Worm (Caenorhabditis elegans): Measurements from ENCODE around the gene F35H8.4.

Gene F35H8.4

DNA sequence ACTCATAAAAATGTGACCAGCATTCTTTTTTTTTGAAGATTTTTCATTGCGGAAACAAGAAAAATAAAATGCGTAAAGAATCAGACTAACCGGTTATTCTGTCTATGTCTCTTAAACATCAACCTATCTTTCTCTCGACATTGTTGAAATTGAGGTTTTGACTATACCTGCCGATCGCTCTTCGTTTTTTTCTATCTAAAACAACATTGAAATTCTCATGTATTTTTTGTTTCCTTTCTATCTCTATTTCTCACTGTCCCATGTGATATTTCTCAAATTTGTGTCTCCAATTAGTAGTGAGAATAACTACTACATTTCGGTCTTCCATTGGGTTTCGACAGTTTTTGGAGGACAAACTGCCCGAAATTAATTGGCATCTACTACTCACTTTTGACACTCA is 1.1 kb upstream of the F35H8.4 start:
- no peak for TF ChIP-seq hlh-15 (tag; optimal IDR thresholded peaks at IDR 0.05)
- TF ChIP-seq ceh-9 (tag; optimal IDR thresholded peaks at IDR 0.05), result no peak
- no peak for TF ChIP-seq sdc-2 (tag; optimal IDR thresholded peaks at IDR 0.05)
- TF ChIP-seq C08G9.2 (tag; optimal IDR thresholded peaks at IDR 0.05), result no peak
- no peak for TF ChIP-seq K09A11.1 (tag; optimal IDR thresholded peaks at IDR 0.05; ENCODE audit: insufficient read depth)
- TF ChIP-seq mec-3 (tag; optimal IDR thresholded peaks at IDR 0.05; ENCODE audit: borderline replicate concordance), result no peak
- no peak for TF ChIP-seq ceh-24 (tag; optimal IDR thresholded peaks at IDR 0.05)
- TF ChIP-seq syd-9 (tag; optimal IDR thresholded peaks at IDR 0.05), result no peak
- no peak for TF ChIP-seq unc-42 (tag; optimal IDR thresholded peaks at IDR 0.05)
- no peak for TF ChIP-seq ama-1 (optimal IDR thresholded peaks at IDR 0.05)

ce11 chrII:9558906-9559305 is 923 bp downstream of the F35H8.4 start:
- TF ChIP-seq Y22D7AL.16 (tag; optimal IDR thresholded peaks at IDR 0.05) (no peak), pat-9 (tag; optimal IDR thresholded peaks at IDR 0.05) (no peak), ref-2 (tag; optimal IDR thresholded peaks at IDR 0.05) (no peak), ceh-30 (tag; optimal IDR thresholded peaks at IDR 0.05) (no peak), mec-3 (tag; optimal IDR thresholded peaks at IDR 0.05; ENCODE audit: borderline replicate concordance) (no peak), pqm-1 (tag; optimal IDR thresholded peaks at IDR 0.05) (no peak), tbx-2 (tag; optimal IDR thresholded peaks at IDR 0.05) (no peak), hlh-15 (tag; optimal IDR thresholded peaks at IDR 0.05) (no peak), fkh-6 (tag; optimal IDR thresholded peaks at IDR 0.05) (no peak), ceh-24 (tag; optimal IDR thresholded peaks at IDR 0.05) (no peak), ets-4 (tag; optimal IDR thresholded peaks at IDR 0.05) (no peak)

DNA sequence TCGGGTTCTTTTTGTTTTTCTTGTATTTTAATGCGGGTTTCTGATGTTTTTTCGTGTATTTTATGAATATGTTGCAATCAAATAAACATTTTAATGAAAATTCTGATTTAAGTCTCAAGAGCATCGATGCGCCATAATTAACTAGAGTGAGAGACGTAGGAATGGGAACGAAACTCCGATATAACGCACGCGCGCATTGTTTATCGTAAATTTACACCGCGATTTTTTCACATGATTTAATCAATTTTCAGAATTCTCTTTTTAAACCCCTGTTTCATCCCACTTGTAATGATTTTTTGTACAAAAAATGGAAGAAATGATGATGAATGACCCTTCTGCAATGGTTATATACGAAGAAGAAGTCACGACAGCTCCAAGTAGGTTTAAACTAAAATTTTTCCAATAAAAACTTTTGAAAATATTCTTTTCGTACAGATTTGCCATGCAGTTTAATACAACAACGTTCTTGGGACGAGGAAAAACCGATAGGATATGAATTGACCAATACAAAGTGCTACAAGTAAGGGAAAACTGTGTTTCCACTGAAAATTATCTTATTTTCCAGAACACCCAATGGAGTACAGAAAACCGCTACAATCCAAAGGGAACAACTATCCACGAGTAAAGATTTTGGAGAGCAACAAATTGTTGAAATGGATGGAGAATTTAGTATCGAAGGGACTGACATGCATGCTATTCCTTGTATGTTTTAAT is 2.2 kb downstream of the F35H8.4 start, which contains the start of gene zfp-2:
Gene zfp-2, plus strand, starts transcription at position 214 of the 714 bp plus-strand sequence.
- no peak for TF ChIP-seq ama-1 (optimal IDR thresholded peaks at IDR 0.05)
- peak; percentile 47 for TF ChIP-seq unc-42 (tag; optimal IDR thresholded peaks at IDR 0.05)
- TF ChIP-seq ceh-24 (tag; optimal IDR thresholded peaks at IDR 0.05), result no peak

- TF ChIP-seq nhr-232 (tag; optimal IDR thresholded peaks at IDR 0.05) (no peak), sox-4 (tag; optimal IDR thresholded peaks at IDR 0.05) (no peak), ceh-48 (tag; optimal IDR thresholded peaks at IDR 0.05) (no peak), pag-3 (tag; optimal IDR thresholded peaks at IDR 0.05; ENCODE audit: borderline replicate concordance) (no peak), nhr-11 (tag; optimal IDR thresholded peaks at IDR 0.05) (no peak), F13H6.1 (tag; optimal IDR thresholded peaks at IDR 0.05) (no peak), pax-1 (tag; optimal IDR thresholded peaks at IDR 0.05) (no peak), madf-2 (tag; optimal IDR thresholded peaks at IDR 0.05) (no peak), ahr-1 (tag; optimal IDR thresholded peaks at IDR 0.05) (no peak), syd-9 (tag; optimal IDR thresholded peaks at IDR 0.05) (no peak), elt-2 (tag; optimal IDR thresholded peaks at IDR 0.05) (no peak), pha-4 (tag; optimal IDR thresholded peaks at IDR 0.05) (no peak), ceh-24 (tag; optimal IDR thresholded peaks at IDR 0.05) (no peak), ceh-14 (tag; optimal IDR thresholded peaks at IDR 0.05) (no peak), pat-9 (tag; optimal IDR thresholded peaks at IDR 0.05) (no peak), pqm-1 (tag; optimal IDR thresholded peaks at IDR 0.05) (no peak)
Observed at ce11 chrII:9556582-9556981, 3.2 kb downstream of the F35H8.4 start.

ce11 chrII:9554925-9555553 is 4.8 kb downstream of the F35H8.4 start, which contains the start of gene F35H8.2:
F35H8.2 (plus strand) TSS chrII:9555503.
- no peak for TF ChIP-seq fax-1 (tag; optimal IDR thresholded peaks at IDR 0.05)
- no peak for TF ChIP-seq ceh-30 (tag; optimal IDR thresholded peaks at IDR 0.05)
- TF ChIP-seq elt-2 (tag; optimal IDR thresholded peaks at IDR 0.05), result no peak
- TF ChIP-seq syd-9 (tag; optimal IDR thresholded peaks at IDR 0.05), result no peak
- no peak for TF ChIP-seq hlh-30 (tag; optimal IDR thresholded peaks at IDR 0.05; ENCODE audit: insufficient read depth)
- TF ChIP-seq unc-3 (GFP tag; conservative IDR thresholded peaks at IDR 0.05), result no peak
- no peak for TF ChIP-seq unc-3 (tag; optimal IDR thresholded peaks at IDR 0.05)
